Fruit fly (Drosophila melanogaster) whole organism, embryonic: Measurements from ENCODE around the gene CG6048.

Source experiments
- Abd-B ChIP-seq: fragments of 200-800 bp; sonication (Bioruptor generic); optimal IDR thresholded peaks from 2 replicates; lab custom pipeline; 2018; ENCODE audit warnings: missing biosample characterization, mild to moderate bottlenecking, missing genetic modification characterization, moderate library complexity
- Awh ChIP-seq: fragments of 200-800 bp; sonication (Bioruptor generic); IDR thresholded peaks from 2 replicates; pipeline ENCODE4, ENCODE4 v1.3.6; 2022; ENCODE audit warnings: missing biosample characterization, missing genetic modification characterization
- CG10209 ChIP-seq: fragments of 200-800 bp; sonication (Bioruptor generic); optimal IDR thresholded peaks from 3 replicates; lab custom pipeline; 2017; ENCODE audit warnings: missing biosample characterization, mild to moderate bottlenecking, missing genetic modification characterization, missing genetic modification reagents
- CG10267 ChIP-seq: fragments of 200-800 bp; sonication (Bioruptor generic); optimal IDR thresholded peaks from 2 replicates; lab custom pipeline; 2018; ENCODE audit warnings: missing biosample characterization, mild to moderate bottlenecking, missing genetic modification characterization, moderate library complexity
- CG10543 ChIP-seq: fragments of 200-800 bp; sonication (Bioruptor generic); optimal IDR thresholded peaks from 3 replicates; lab custom pipeline; 2017; ENCODE audit warnings: missing biosample characterization, mild to moderate bottlenecking, missing genetic modification characterization, moderate library complexity
- CG10979 ChIP-seq: fragments of 200-800 bp; sonication (Bioruptor generic); optimal IDR thresholded peaks from 2 replicates; lab custom pipeline; 2018; ENCODE audit warnings: missing biosample characterization, mild to moderate bottlenecking, missing genetic modification characterization, moderate library complexity
- CG11504 ChIP-seq: fragments of 200-800 bp; sonication (Bioruptor generic); optimal IDR thresholded peaks from 3 replicates; lab custom pipeline; 2019; ENCODE audit warnings: missing biosample characterization, mild to moderate bottlenecking, missing genetic modification characterization, moderate library complexity
- CG11560 ChIP-seq: fragments of 200-800 bp; sonication (Bioruptor generic); IDR thresholded peaks from 3 replicates; pipeline ENCODE4 v1.3.6; 2022; ENCODE audit warnings: missing biosample characterization, missing genetic modification characterization
- CG12391 ChIP-seq: fragments of 200-800 bp; sonication (Bioruptor generic); optimal IDR thresholded peaks from 3 replicates; lab custom pipeline; 2018; ENCODE audit warnings: missing biosample characterization, mild to moderate bottlenecking, missing genetic modification characterization, moderate library complexity
- CG12659 ChIP-seq: fragments of 200-800 bp; sonication (Bioruptor generic); optimal IDR thresholded peaks from 3 replicates; lab custom pipeline; 2017; ENCODE audit warnings: mild to moderate bottlenecking, missing biosample characterization, missing genetic modification reagents, missing genetic modification characterization
- CG13287 ChIP-seq: fragments of 200-800 bp; sonication (Bioruptor generic); IDR thresholded peaks from 2 replicates; pipeline ENCODE4 v1.3.6; 2022; ENCODE audit warnings: missing biosample characterization, missing genetic modification characterization; ENCODE audit not compliant: partially characterized antibody
- CG14710 ChIP-seq: fragments of 200-800 bp; sonication (Bioruptor generic); optimal IDR thresholded peaks from 3 replicates; lab custom pipeline; 2019; ENCODE audit warnings: missing biosample characterization, mild to moderate bottlenecking, missing genetic modification characterization, moderate library complexity
- CG16863 ChIP-seq: fragments of 200-800 bp; sonication (Bioruptor generic); optimal IDR thresholded peaks from 3 replicates; lab custom pipeline; 2016; ENCODE audit warnings: missing biosample characterization, missing genetic modification characterization
- CG17328 ChIP-seq: fragments of 200-800 bp; sonication (Bioruptor generic); IDR thresholded peaks from 2 replicates; pipeline ENCODE4 v1.3.6; 2022; ENCODE audit warnings: missing biosample characterization, missing genetic modification characterization
- CG17359 ChIP-seq: fragments of 200-800 bp; sonication (Bioruptor generic); optimal IDR thresholded peaks from 3 replicates; lab custom pipeline; 2018; ENCODE audit warnings: missing biosample characterization, mild to moderate bottlenecking, missing genetic modification characterization, moderate library complexity
- CG17385 ChIP-seq: fragments of 200-800 bp; sonication (Bioruptor generic); optimal IDR thresholded peaks from 3 replicates; lab custom pipeline; 2018; ENCODE audit warnings: missing biosample characterization, mild to moderate bottlenecking, missing genetic modification characterization
- CG2129 ChIP-seq: fragments of 200-800 bp; sonication (Bioruptor generic); IDR thresholded peaks from 2 replicates; pipeline ENCODE4 v1.3.6; 2022; ENCODE audit warnings: missing biosample characterization, missing genetic modification characterization; ENCODE audit not compliant: partially characterized antibody
- CG2678 ChIP-seq: fragments of 200-800 bp; sonication (Bioruptor generic); optimal IDR thresholded peaks from 3 replicates; lab custom pipeline; 2019; ENCODE audit warnings: missing biosample characterization, mild to moderate bottlenecking, missing genetic modification characterization, moderate library complexity
- CG33557 ChIP-seq: fragments of 200-800 bp; sonication (Bioruptor generic); optimal IDR thresholded peaks from 2 replicates; lab custom pipeline; 2019; ENCODE audit warnings: missing biosample characterization, mild to moderate bottlenecking, missing genetic modification characterization, moderate library complexity
- CG34422 ChIP-seq: fragments of 200-800 bp; sonication (Bioruptor generic); IDR thresholded peaks from 3 replicates; pipeline ENCODE4 v1.3.6; 2022; ENCODE audit warnings: missing biosample characterization, missing genetic modification characterization
- CG6813 ChIP-seq: fragments of 200-800 bp; sonication (Bioruptor generic); optimal IDR thresholded peaks from 2 replicates; lab custom pipeline; 2017; ENCODE audit warnings: missing biosample characterization, missing genetic modification characterization, mild to moderate bottlenecking, moderate library complexity, missing genetic modification reagents
- CG7839 ChIP-seq: fragments of 200-800 bp; sonication (Bioruptor generic); optimal IDR thresholded peaks from 3 replicates; lab custom pipeline; 2018; ENCODE audit warnings: missing biosample characterization, mild to moderate bottlenecking, missing genetic modification characterization, moderate library complexity
- CG7963 ChIP-seq: fragments of 200-800 bp; sonication (Bioruptor generic); IDR thresholded peaks from 3 replicates; pipeline ENCODE4 v1.3.6; 2022; ENCODE audit warnings: missing biosample characterization, missing genetic modification characterization; ENCODE audit not compliant: partially characterized antibody
- CG8290 ChIP-seq, 3 experiments: fragments of 200-800 bp; sonication (Bioruptor generic); optimal IDR thresholded peaks; 2 replicates each; lab custom pipeline; 2016 to 2019; ENCODE audit warnings: missing biosample characterization in 3 of 3, missing genetic modification characterization in 3 of 3, mild to moderate bottlenecking in 2 of 3, moderate library complexity in 1 of 3
- D19A ChIP-seq: fragments of 200-800 bp; optimal IDR thresholded peaks from 3 replicates; lab custom pipeline; 2019; ENCODE audit warnings: missing biosample characterization, mild to moderate bottlenecking, missing genetic modification characterization, moderate library complexity
- Doc3 ChIP-seq: fragments of 200-800 bp; sonication (Bioruptor generic); IDR thresholded peaks from 3 replicates; pipeline ENCODE4 v1.3.6; 2022; ENCODE audit warnings: missing biosample characterization, missing genetic modification characterization; ENCODE audit not compliant: partially characterized antibody
- Eip74EF ChIP-seq, 2 experiments: fragments of 200-800 bp in 1 of 2; fragments of >200 bp in 1 of 2; sonication (Bioruptor generic) in 1 of 2; optimal IDR thresholded peaks; 2 replicates each; lab custom pipeline; 2017 to 2019; ENCODE audit warnings: missing biosample characterization in 2 of 2, missing genetic modification characterization in 2 of 2, mild to moderate bottlenecking in 1 of 2, moderate library complexity in 1 of 2
- Hsf ChIP-seq: fragments of 200-800 bp; sonication (Bioruptor generic); optimal IDR thresholded peaks from 3 replicates; lab custom pipeline; 2016; ENCODE audit warnings: missing biosample characterization, missing genetic modification characterization
- PHDP ChIP-seq: fragments of 200-800 bp; sonication (Bioruptor generic); optimal IDR thresholded peaks from 3 replicates; lab custom pipeline; 2018; ENCODE audit warnings: missing biosample characterization, mild to moderate bottlenecking, missing genetic modification characterization, moderate library complexity
- Sox100B ChIP-seq: fragments of 200-800 bp; sonication (Bioruptor generic); optimal IDR thresholded peaks from 3 replicates; lab custom pipeline; 2018; ENCODE audit warnings: missing biosample characterization, mild to moderate bottlenecking, missing genetic modification characterization
- bab2 ChIP-seq: fragments of 200-800 bp; sonication (Bioruptor generic); optimal IDR thresholded peaks from 2 replicates; lab custom pipeline; 2016; ENCODE audit warnings: missing biosample characterization, missing genetic modification characterization
- bsh ChIP-seq, 2 experiments: fragments of 200-800 bp; sonication (Bioruptor generic); optimal IDR thresholded peaks; 2 replicates each; lab custom pipeline; 2017 to 2018; ENCODE audit warnings: mild to moderate bottlenecking in 2 of 2, missing biosample characterization in 2 of 2, missing genetic modification characterization in 2 of 2, moderate library complexity in 1 of 2
- crp ChIP-seq, 2 experiments: fragments of 200-800 bp; sonication (Bioruptor generic); optimal IDR thresholded peaks; 2 replicates in 1 of 2; 3 replicates in 1 of 2; lab custom pipeline; 2017; ENCODE audit warnings: missing biosample characterization in 2 of 2, missing genetic modification characterization in 2 of 2, mild to moderate bottlenecking in 1 of 2, moderate library complexity in 1 of 2
- gem ChIP-seq: fragments of 200-800 bp; sonication (Bioruptor generic); optimal IDR thresholded peaks from 2 replicates; lab custom pipeline; 2019; ENCODE audit warnings: missing biosample characterization, mild to moderate bottlenecking, missing genetic modification characterization, moderate library complexity
- gsb-n ChIP-seq: fragments of 200-800 bp; sonication (Bioruptor generic); optimal IDR thresholded peaks from 3 replicates; lab custom pipeline; 2018; ENCODE audit warnings: missing biosample characterization, mild to moderate bottlenecking, missing genetic modification characterization
- hbn ChIP-seq: fragments of 200-800 bp; sonication (Bioruptor generic); IDR thresholded peaks from 2 replicates; pipeline ENCODE4 v1.3.6; 2022; ENCODE audit warnings: missing biosample characterization, missing genetic modification characterization; ENCODE audit not compliant: partially characterized antibody
- kni ChIP-seq: fragments of 200-800 bp; sonication (Bioruptor generic); optimal IDR thresholded peaks from 3 replicates; lab custom pipeline; 2017; ENCODE audit warnings: mild to moderate bottlenecking, missing biosample characterization, missing genetic modification reagents, missing genetic modification characterization
- nerfin-1 ChIP-seq: fragments of 200-800 bp; sonication (Bioruptor generic); optimal IDR thresholded peaks from 3 replicates; lab custom pipeline; 2019; ENCODE audit warnings: missing biosample characterization, mild to moderate bottlenecking, missing genetic modification characterization, moderate library complexity
- p53 ChIP-seq: fragments of 200-800 bp; sonication (Bioruptor generic); optimal IDR thresholded peaks from 2 replicates; lab custom pipeline; 2016; ENCODE audit warnings: missing biosample characterization, missing genetic modification characterization
- stwl ChIP-seq: fragments of 200-800 bp; sonication (Bioruptor generic); optimal IDR thresholded peaks from 3 replicates; lab custom pipeline; 2018; ENCODE audit warnings: missing biosample characterization, mild to moderate bottlenecking, missing genetic modification characterization, moderate library complexity
- tin ChIP-seq: fragments of 200-800 bp; sonication (Bioruptor generic); optimal IDR thresholded peaks from 3 replicates; lab custom pipeline; 2016; ENCODE audit warnings: missing biosample characterization, missing genetic modification characterization
- tio ChIP-seq: fragments of 200-800 bp; sonication (Bioruptor generic); optimal IDR thresholded peaks from 2 replicates; lab custom pipeline; 2017; ENCODE audit warnings: missing biosample characterization, missing genetic modification characterization, inconsistent platforms
- z ChIP-seq: fragments of 200-800 bp; sonication (Bioruptor generic); IDR thresholded peaks from 3 replicates; pipeline ENCODE4 v1.3.6; 2022; ENCODE audit warnings: missing biosample characterization, missing genetic modification characterization
- zen ChIP-seq: fragments of 200-800 bp; sonication (Bioruptor generic); optimal IDR thresholded peaks from 3 replicates; lab custom pipeline; 2018; ENCODE audit warnings: missing biosample characterization, mild to moderate bottlenecking, missing genetic modification characterization, moderate library complexity
- zfh1 ChIP-seq: fragments of 200-800 bp; sonication (Bioruptor generic); IDR thresholded peaks from 3 replicates; pipeline ENCODE4 v1.3.6; 2022; ENCODE audit warnings: missing biosample characterization, missing genetic modification characterization

The CG6048 gene

dm6 chrX:5965517-5966397 is 13.4 kb downstream of the CG6048 start, which contains the start of gene Grip (continued):
- peak; percentile 16 for TF ChIP-seq CG17359 (tag; lab: Kevin White, UChicago)
- peak; percentile 26 for TF ChIP-seq CG10209 (GFP tag; lab: Kevin White, UChicago)
- TF ChIP-seq PHDP = peak; percentile 11
- TF ChIP-seq zen = peak; percentile 1
- no peak for TF ChIP-seq bab2 (GFP tag; lab: Kevin White, UChicago)
- no peak for TF ChIP-seq Awh (GFP tag; lab: Robert Waterston, UW)
- peak; percentile 21 for TF ChIP-seq CG10543
- TF ChIP-seq bsh (GFP tag; optimal IDR thresholded peaks at IDR 0.05; lab: Kevin White, UChicago) = peak in 1 of 2 experiments; percentile 38
- TF ChIP-seq CG17328 (GFP tag; lab: Robert Waterston, UW) = peak; percentile 17; the same call in 1 of the 2 replicates
- peak; percentile 57 for TF ChIP-seq CG2678 (tag; lab: Kevin White, UChicago)
- TF ChIP-seq CG34422 (GFP tag; lab: Robert Waterston, UW) = no peak
- no peak for TF ChIP-seq CG16863 (GFP tag; lab: Kevin White, UChicago)
- TF ChIP-seq CG6813 = no peak
- peak; percentile 38 for TF ChIP-seq CG12659
- no peak for TF ChIP-seq p53 (GFP tag; lab: Kevin White, UChicago)
- TF ChIP-seq kni (GFP tag; lab: Kevin White, UChicago) = no peak
- TF ChIP-seq CG10267 (tag; lab: Kevin White, UChicago) = peak; percentile 52
- peak; percentile 83 for TF ChIP-seq z (GFP tag; lab: Robert Waterston, UW)
- peak; percentile 48 for TF ChIP-seq Sox100B (GFP tag; lab: Kevin White, UChicago)
- peak; percentile 41 for TF ChIP-seq D19A
- TF ChIP-seq CG14710 (tag; lab: Kevin White, UChicago) = peak; percentile 71
- no peak for TF ChIP-seq CG11560
- 0 out of 3 replicates have a peak, but pooled peaks have one; percentile 30 for TF ChIP-seq CG7963 (GFP tag; lab: Robert Waterston, UW)
- TF ChIP-seq CG11504 (tag; lab: Kevin White, UChicago) = peak; percentile 80
- peak; percentile 67 for TF ChIP-seq CG13287 (GFP tag; lab: Robert Waterston, UW)
- TF ChIP-seq tio = peak; percentile 5
- no peak for TF ChIP-seq Hsf (GFP tag; lab: Kevin White, UChicago)
- TF ChIP-seq zfh1 = peak; percentile 9; the same call in 1 of the 3 replicates
- peak in 1 of 2 experiments; percentile 2 for TF ChIP-seq Eip74EF (GFP tag; optimal IDR thresholded peaks at IDR 0.05; lab: Kevin White, UChicago)
- peak; percentile 5 for TF ChIP-seq tin (GFP tag; lab: Kevin White, UChicago)
- peak; percentile 38 for TF ChIP-seq CG7839 (tag; lab: Kevin White, UChicago)
- TF ChIP-seq CG12391 (tag; lab: Kevin White, UChicago) = peak; percentile 72
- TF ChIP-seq gsb-n (tag; lab: Kevin White, UChicago) = peak; percentile 18
- TF ChIP-seq CG17385 (GFP tag; lab: Kevin White, UChicago) = peak; percentile 19
- peak; percentile 42 for TF ChIP-seq CG33557
- TF ChIP-seq gem (tag; lab: Kevin White, UChicago) = peak; percentile 62
- no peak for TF ChIP-seq nerfin-1 (tag; lab: Kevin White, UChicago)
- peak; percentile 1 for TF ChIP-seq Abd-B (GFP tag; lab: Kevin White, UChicago)
- peak; percentile 37; the same call in 1 of the 2 replicates for TF ChIP-seq CG2129 (GFP tag; lab: Robert Waterston, UW)
- peak; percentile 53 for TF ChIP-seq CG10979 (tag; lab: Kevin White, UChicago)
- 0 out of 3 replicates have a peak, but pooled peaks have one; percentile 42 for TF ChIP-seq Doc3 (GFP tag; lab: Robert Waterston, UW)
- TF ChIP-seq CG8290 (GFP tag; optimal IDR thresholded peaks at IDR 0.05; lab: Kevin White, UChicago) = peak; percentile 64
- peak in 1 of 2 experiments; percentile 30 for TF ChIP-seq CG8290 (tag; optimal IDR thresholded peaks at IDR 0.05; lab: Kevin White, UChicago)
- peak; percentile 61 for TF ChIP-seq hbn
- peak; percentile 27 for TF ChIP-seq stwl (tag; lab: Kevin White, UChicago)
- TF ChIP-seq crp (GFP tag; optimal IDR thresholded peaks at IDR 0.05; lab: Kevin White, UChicago) = peak in 1 of 2 experiments; percentile 56
